Worm (Caenorhabditis elegans) whole organism, L3 larva: ENCODE data around the gene C29F9.5.

ENCODE experiments used
- R02D3.7 ChIP-seq: fragments of 150-350 bp; optimal IDR thresholded peaks from 2 replicates; lab custom pipeline; 2014; ENCODE audit warnings: missing biosample characterization, missing genetic modification characterization
- aly-2 ChIP-seq: fragments of 150-350 bp; optimal IDR thresholded peaks from 2 replicates; lab custom pipeline; 2014; ENCODE audit warnings: missing biosample characterization, missing genetic modification characterization
- ama-1 ChIP-seq: fragments of 150-350 bp; optimal IDR thresholded peaks from 2 replicates; lab custom pipeline; 2018
- ceh-16 ChIP-seq: sonication (generic microtip); optimal IDR thresholded peaks from 2 replicates; lab custom pipeline; 2017; ENCODE audit warnings: missing biosample characterization, missing genetic modification characterization
- ceh-82 ChIP-seq: fragments of 150-350 bp; optimal IDR thresholded peaks from 2 replicates; lab custom pipeline; 2014; ENCODE audit warnings: missing biosample characterization, missing genetic modification characterization
- ceh-9 ChIP-seq: sonication (generic microtip); optimal IDR thresholded peaks from 2 replicates; lab custom pipeline; 2018; ENCODE audit warnings: missing biosample characterization, missing genetic modification characterization
- daf-12 ChIP-seq: fragments of 150-350 bp; optimal IDR thresholded peaks from 2 replicates; lab custom pipeline; 2014; ENCODE audit warnings: missing biosample characterization, missing genetic modification reagents, missing genetic modification characterization
- egl-27 ChIP-seq: sonication (generic microtip); optimal IDR thresholded peaks from 4 replicates; lab custom pipeline; 2017; ENCODE audit warnings: missing biosample characterization, missing genetic modification reagents, missing genetic modification characterization
- egl-5 ChIP-seq: fragments of 150-350 bp; optimal IDR thresholded peaks from 2 replicates; lab custom pipeline; 2017; ENCODE audit warnings: missing biosample characterization, missing genetic modification reagents, missing genetic modification characterization, inconsistent platforms
- elt-1 ChIP-seq: fragments of 150-350 bp; optimal IDR thresholded peaks from 2 replicates; lab custom pipeline; 2014; ENCODE audit warnings: missing biosample characterization, missing genetic modification characterization
- elt-2 ChIP-seq: sonication (generic microtip); optimal IDR thresholded peaks from 2 replicates; lab custom pipeline; 2016; ENCODE audit warnings: missing genetic modification reagents, mild to moderate bottlenecking, missing genetic modification characterization, missing compliant biosample characterization
- eor-1 ChIP-seq, 2 experiments: fragments of 150-350 bp; optimal IDR thresholded peaks; 2 replicates each; lab custom pipeline; 2014 to 2018; ENCODE audit warnings: missing biosample characterization in 2 of 2, missing genetic modification characterization in 2 of 2
- fkh-10 ChIP-seq: sonication (generic microtip); optimal IDR thresholded peaks from 2 replicates; lab custom pipeline; 2017; ENCODE audit warnings: missing biosample characterization, missing genetic modification reagents, missing genetic modification characterization
- fos-1 ChIP-seq: fragments of 150-350 bp; optimal IDR thresholded peaks from 2 replicates; lab custom pipeline; 2014; ENCODE audit warnings: missing biosample characterization, missing genetic modification characterization
- jun-1 ChIP-seq: fragments of 150-350 bp; optimal IDR thresholded peaks from 2 replicates; lab custom pipeline; 2014; ENCODE audit warnings: missing biosample characterization, missing genetic modification reagents, missing genetic modification characterization
- lin-15B ChIP-seq: fragments of 150-350 bp; optimal IDR thresholded peaks from 2 replicates; lab custom pipeline; 2014; ENCODE audit warnings: missing biosample characterization, missing genetic modification characterization
- lin-39 ChIP-seq: fragments of 150-350 bp; optimal IDR thresholded peaks from 2 replicates; lab custom pipeline; 2018; ENCODE audit warnings: missing biosample characterization, missing genetic modification reagents, missing genetic modification characterization
- lsy-12 ChIP-seq: sonication (generic microtip); optimal IDR thresholded peaks from 2 replicates; lab custom pipeline; 2016; ENCODE audit warnings: mild to moderate bottlenecking, missing genetic modification characterization, missing compliant biosample characterization
- mdl-1 ChIP-seq: fragments of 150-350 bp; optimal IDR thresholded peaks from 2 replicates; lab custom pipeline; 2014; ENCODE audit warnings: missing biosample characterization, missing genetic modification characterization
- nfya-1 ChIP-seq: sonication (generic microtip); optimal IDR thresholded peaks from 2 replicates; lab custom pipeline; 2017; ENCODE audit warnings: missing genetic modification characterization, mild to moderate bottlenecking, missing compliant biosample characterization, antibody characterized with exemption, moderate library complexity; ENCODE audit not compliant: insufficient read depth
- nhr-12 ChIP-seq: fragments of 150-350 bp; optimal IDR thresholded peaks from 2 replicates; lab custom pipeline; 2014; ENCODE audit warnings: missing biosample characterization, missing genetic modification characterization
- nhr-23 ChIP-seq: fragments of 150-350 bp; optimal IDR thresholded peaks from 2 replicates; lab custom pipeline; 2014; ENCODE audit warnings: missing biosample characterization, missing genetic modification reagents, missing genetic modification characterization
- nhr-25 ChIP-seq: sonication (generic microtip); optimal IDR thresholded peaks from 2 replicates; lab custom pipeline; 2017; ENCODE audit warnings: missing biosample characterization, missing genetic modification characterization
- nhr-28 ChIP-seq: fragments of 150-350 bp; optimal IDR thresholded peaks from 2 replicates; lab custom pipeline; 2014; ENCODE audit warnings: missing biosample characterization, missing genetic modification characterization
- nhr-43 ChIP-seq: sonication (generic microtip); optimal IDR thresholded peaks from 2 replicates; lab custom pipeline; 2016; ENCODE audit warnings: mild to moderate bottlenecking, missing genetic modification characterization, missing compliant biosample characterization; ENCODE audit not compliant: poor library complexity, severe bottlenecking
- nhr-67 ChIP-seq: fragments of 150-350 bp; optimal IDR thresholded peaks from 2 replicates; lab custom pipeline; 2014; ENCODE audit warnings: missing biosample characterization, missing genetic modification characterization
- nhr-76 ChIP-seq: fragments of 150-350 bp; sonication (generic microtip); optimal IDR thresholded peaks from 5 replicates; lab custom pipeline; 2014; ENCODE audit warnings: missing biosample characterization, missing genetic modification characterization
- pha-4 ChIP-seq: fragments of 150-350 bp; optimal IDR thresholded peaks from 2 replicates; lab custom pipeline; 2014; ENCODE audit warnings: missing biosample characterization, missing genetic modification reagents, missing genetic modification characterization
- pqm-1 ChIP-seq: fragments of 150-350 bp; optimal IDR thresholded peaks from 2 replicates; lab custom pipeline; 2017; ENCODE audit warnings: missing biosample characterization, missing genetic modification characterization, inconsistent platforms
- skn-1 ChIP-seq: fragments of 150-350 bp; optimal IDR thresholded peaks from 2 replicates; lab custom pipeline; 2014; ENCODE audit warnings: missing biosample characterization, missing genetic modification characterization
- snpc-4 ChIP-seq: fragments of 150-350 bp; optimal IDR thresholded peaks from 2 replicates; lab custom pipeline; 2014; ENCODE audit warnings: missing biosample characterization, missing genetic modification characterization
- tbx-2 ChIP-seq: sonication (generic microtip); optimal IDR thresholded peaks from 2 replicates; lab custom pipeline; 2016; ENCODE audit warnings: mild to moderate bottlenecking, missing genetic modification characterization, missing compliant biosample characterization
- unc-39 ChIP-seq: sonication (generic microtip); optimal IDR thresholded peaks from 4 replicates; lab custom pipeline; 2017; ENCODE audit warnings: missing biosample characterization, missing genetic modification characterization
- unc-62 ChIP-seq: fragments of 150-350 bp; sonication (generic microtip); optimal IDR thresholded peaks from 4 replicates; lab custom pipeline; 2014; ENCODE audit warnings: missing biosample characterization, missing genetic modification reagents, missing genetic modification characterization
- zag-1 ChIP-seq: fragments of 150-350 bp; optimal IDR thresholded peaks from 2 replicates; lab custom pipeline; 2014; ENCODE audit warnings: missing biosample characterization, missing genetic modification characterization
- ztf-11 ChIP-seq: fragments of 150-350 bp; optimal IDR thresholded peaks from 2 replicates; lab custom pipeline; 2014; ENCODE audit warnings: missing biosample characterization, missing genetic modification characterization
- ztf-4 ChIP-seq: fragments of 150-350 bp; optimal IDR thresholded peaks from 2 replicates; lab custom pipeline; 2014; ENCODE audit warnings: missing biosample characterization, missing genetic modification characterization

C29F9.5 gene

ce11 chrIII:157980-158379 lies 40.7 kb downstream of the C29F9.5 start:
- TF ChIP-seq elt-1 (tag; lab: Kevin White, UChicago), result no peak

ce11 chrIII:159149-159548 lies 41.8 kb downstream of the C29F9.5 start:
- no peak for TF ChIP-seq skn-1
- no peak for TF ChIP-seq ceh-9 (tag; lab: Kevin White, UChicago)
- no peak for TF ChIP-seq snpc-4 (tag; lab: Kevin White, UChicago)
- no peak for TF ChIP-seq elt-2
- TF ChIP-seq nfya-1 (tag; lab: Kevin White, UChicago), result no peak
- no peak for TF ChIP-seq pqm-1 (tag; lab: Kevin White, UChicago)
- no peak for TF ChIP-seq ama-1 (lab: Kevin White, UChicago)
- no peak for TF ChIP-seq ceh-16 (tag; lab: Kevin White, UChicago)

ce11 chrIII:159665-160064 lies 42.4 kb downstream of the C29F9.5 start:
- no peak for TF ChIP-seq egl-5 (tag; lab: Kevin White, UChicago)
- TF ChIP-seq zag-1 (tag; lab: Kevin White, UChicago), result no peak
- TF ChIP-seq lsy-12 (tag; lab: Kevin White, UChicago), result no peak
- no peak for TF ChIP-seq daf-12 (tag; lab: Kevin White, UChicago)
- no peak for TF ChIP-seq fkh-10 (GFP tag; lab: Kevin White, UChicago)
- no peak for TF ChIP-seq mdl-1
- no peak for TF ChIP-seq nfya-1 (tag; lab: Kevin White, UChicago)
- no peak for TF ChIP-seq unc-62 (GFP tag; lab: Kevin White, UChicago)

ce11 chrIII:164775-165174 lies 47.5 kb downstream of the C29F9.5 start, which contains the start of gene F40G9.8:
F40G9.8 (minus strand) TSS chrIII:164875.
- TF ChIP-seq nhr-28 (no peak), daf-12 (tag; lab: Kevin White, UChicago) (no peak), nhr-67 (tag; lab: Kevin White, UChicago) (no peak), pha-4 (tag; lab: Kevin White, UChicago) (no peak), ztf-11 (no peak), nhr-76 (tag; lab: Kevin White, UChicago) (no peak), nhr-12 (tag; lab: Kevin White, UChicago) (no peak), ceh-16 (tag; lab: Kevin White, UChicago) (no peak), snpc-4 (tag; lab: Kevin White, UChicago) (no peak), aly-2 (tag; lab: Kevin White, UChicago) (no peak), fos-1 (tag; lab: Kevin White, UChicago) (no peak), tbx-2 (no peak), nhr-25 (tag; lab: Kevin White, UChicago) (no peak), lin-39 (tag; lab: Kevin White, UChicago) (no peak), ceh-9 (tag; lab: Kevin White, UChicago) (no peak), nhr-43 (tag; lab: Kevin White, UChicago) (no peak), ztf-4 (tag; lab: Kevin White, UChicago) (no peak)

- TF ChIP-seq egl-27 (tag; lab: Kevin White, UChicago) (no peak), mdl-1 (no peak), ceh-82 (no peak), nhr-25 (tag; lab: Kevin White, UChicago) (no peak), pqm-1 (tag; lab: Kevin White, UChicago) (no peak), snpc-4 (tag; lab: Kevin White, UChicago) (no peak), aly-2 (tag; lab: Kevin White, UChicago) (no peak), lin-15B (tag; lab: Kevin White, UChicago) (no peak), unc-39 (tag; lab: Kevin White, UChicago) (no peak), R02D3.7 (tag; lab: Kevin White, UChicago) (no peak), egl-5 (tag; lab: Kevin White, UChicago) (no peak), nhr-23 (no peak), unc-62 (GFP tag; lab: Kevin White, UChicago) (no peak), zag-1 (tag; lab: Kevin White, UChicago) (no peak), nfya-1 (tag; lab: Kevin White, UChicago) (no peak), jun-1 (no peak), eor-1 (tag; optimal IDR thresholded peaks at IDR 0.05; lab: Kevin White, UChicago) (no peak), nhr-28 (no peak), fkh-10 (GFP tag; lab: Kevin White, UChicago) (no peak)
Measured at ce11 chrIII:165390-165789, 48.1 kb downstream of the C29F9.5 start, which contains the start of gene F40G9.7. F40G9.7 (plus strand) TSS chrIII:165690.
